Worm (Caenorhabditis elegans) whole organism, mixed stage, embryonic: ENCODE measurements around the gene Y54E2A.4.

ENCODE experiments used
- cnd-1 ChIP-seq: fragments of 200-800 bp; sonication (Bioruptor generic); optimal IDR thresholded peaks from 2 replicates; lab custom pipeline; 2018; ENCODE audit warnings: mild to moderate bottlenecking, missing genetic modification characterization, missing compliant biosample characterization
- elt-3 ChIP-seq: fragments of 150-350 bp; optimal IDR thresholded peaks from 2 replicates; lab custom pipeline; 2014; ENCODE audit warnings: missing biosample characterization, missing genetic modification characterization
- lin-32 ChIP-seq: fragments of 200-800 bp; sonication (Bioruptor generic); optimal IDR thresholded peaks from 2 replicates; lab custom pipeline; 2018; ENCODE audit warnings: mild to moderate bottlenecking, missing genetic modification characterization, missing compliant biosample characterization
- lsy-2 ChIP-seq: fragments of 150-350 bp; optimal IDR thresholded peaks from 2 replicates; lab custom pipeline; 2014; ENCODE audit warnings: missing biosample characterization, missing genetic modification characterization

ce11 chrII:14825413-14825812 is 71.0 kb downstream of the Y54E2A.4 start:
- TF ChIP-seq lin-32 (GFP tag; lab: Kevin White, UChicago), result no peak
- TF ChIP-seq lsy-2 (tag; lab: Kevin White, UChicago), result no peak
- TF ChIP-seq cnd-1 (tag; lab: Kevin White, UChicago), result no peak
- TF ChIP-seq elt-3 (tag; lab: Kevin White, UChicago), result no peak
